Fruit fly (Drosophila melanogaster) whole organism: ENCODE results near the gene dmt.

Experiments used
- Dll ChIP-seq: fragments of >200 bp; optimal IDR thresholded peaks from 2 replicates; lab custom pipeline; 2017
- EcR ChIP-seq, 2 experiments: fragments of >200 bp; optimal IDR thresholded peaks; 2 replicates each; lab custom pipeline; 2017; ENCODE audit warnings: missing biosample characterization in 2 of 2, missing genetic modification characterization in 2 of 2, missing genetic modification reagents in 2 of 2
- usp ChIP-seq: fragments of >200 bp; optimal IDR thresholded peaks from 2 replicates; lab custom pipeline; 2017; ENCODE audit warnings: missing biosample characterization, missing genetic modification characterization, mixed read lengths

dm6 chr3R:9674968-9675573 lies 35.9 kb upstream of the dmt start, which contains the start of gene Nepl12:
- no peak for TF ChIP-seq usp
- no peak for TF ChIP-seq Dll (lab: Kevin White, UChicago)
- no peak for TF ChIP-seq EcR (GFP tag; optimal IDR thresholded peaks at IDR 0.05; lab: Kevin White, UChicago)
